Worm (Caenorhabditis elegans): ENCODE data around the gene ppm-2.

The ppm-2 gene

DNA sequence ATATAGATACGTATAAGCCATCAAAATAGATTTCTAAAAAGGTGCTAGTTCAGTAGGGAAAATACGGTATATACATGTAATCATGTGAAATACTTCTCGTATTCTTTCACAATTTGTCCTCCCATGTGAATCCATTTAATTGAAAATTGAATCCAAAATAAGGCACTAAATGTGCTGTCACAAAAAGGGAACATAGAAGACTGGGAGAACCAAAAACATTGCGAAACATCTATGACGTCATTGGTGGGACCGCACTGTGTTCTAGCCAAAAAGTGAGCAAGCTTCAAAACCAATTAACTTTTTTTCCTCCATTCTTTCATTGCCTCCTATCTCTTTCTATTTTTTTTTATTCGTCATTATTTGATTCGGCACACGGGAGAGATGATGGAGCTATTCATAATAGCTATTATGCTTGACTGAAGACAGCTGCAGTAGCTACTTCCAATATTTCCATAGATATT, 8.1 kb downstream of the ppm-2 start, which contains the start of gene cdka-1:
cdka-1 (plus strand) TSS at position 411 of the 461 bp plus-strand sequence.
- no peak for TF ChIP-seq nhr-47 (tag; optimal IDR thresholded peaks at IDR 0.05)
- no peak for TF ChIP-seq nhr-28 (tag; optimal IDR thresholded peaks at IDR 0.05)
- no peak for TF ChIP-seq irx-1 (tag; optimal IDR thresholded peaks at IDR 0.05)
- TF ChIP-seq lsy-2 (tag; optimal IDR thresholded peaks at IDR 0.05), result peak in 1 of 2 experiments; percentile 11
- TF ChIP-seq fos-1 (tag; optimal IDR thresholded peaks at IDR 0.05), result no peak
- TF ChIP-seq C04F5.9 (tag; optimal IDR thresholded peaks at IDR 0.05), result no peak
- TF ChIP-seq nhr-84 (tag; optimal IDR thresholded peaks at IDR 0.05), result no peak
- TF ChIP-seq pax-3 (tag; optimal IDR thresholded peaks at IDR 0.05), result no peak
- no peak for TF ChIP-seq lin-13 (GFP tag; optimal IDR thresholded peaks at IDR 0.05)
- peak; percentile 65 for TF ChIP-seq lin-14 (GFP tag; optimal IDR thresholded peaks at IDR 0.05)
- TF ChIP-seq pag-3 (tag; optimal IDR thresholded peaks at IDR 0.05; ENCODE audit: borderline replicate concordance, insufficient read depth), result no peak

- TF ChIP-seq mef-2 (tag; optimal IDR thresholded peaks at IDR 0.05) (no peak), C34B4.2 (tag; optimal IDR thresholded peaks at IDR 0.05) (no peak), fkh-10 (GFP tag; optimal IDR thresholded peaks at IDR 0.05) (no peak), fkh-4 (tag; optimal IDR thresholded peaks at IDR 0.05; ENCODE audit: borderline replicate concordance) (no peak), pax-3 (tag; optimal IDR thresholded peaks at IDR 0.05) (no peak), alr-1 (tag; optimal IDR thresholded peaks at IDR 0.05; ENCODE audit: borderline replicate concordance) (no peak), nhr-28 (tag; optimal IDR thresholded peaks at IDR 0.05) (no peak), fos-1 (tag; optimal IDR thresholded peaks at IDR 0.05) (no peak)
Measured at ce11 chrIII:4659426-4659825, 9.1 kb downstream of the ppm-2 start.

ce11 chrIII:4665272-4665671, 15.0 kb downstream of the ppm-2 start, which contains the start of gene T23F11.4:
T23F11.4 (minus strand) TSS chrIII:4665372.
- TF ChIP-seq irx-1 (tag; optimal IDR thresholded peaks at IDR 0.05) (no peak), lin-15B (tag; optimal IDR thresholded peaks at IDR 0.05) (no peak), ceh-82 (tag; optimal IDR thresholded peaks at IDR 0.05) (no peak), nhr-84 (tag; optimal IDR thresholded peaks at IDR 0.05) (no peak), nhr-85 (tag) (no peak), C04F5.9 (tag; optimal IDR thresholded peaks at IDR 0.05) (no peak), hlh-4 (tag; optimal IDR thresholded peaks at IDR 0.05) (no peak), nhr-28 (tag; optimal IDR thresholded peaks at IDR 0.05) (no peak), F16B12.6 (tag; optimal IDR thresholded peaks at IDR 0.05) (no peak), ceh-88 (GFP tag; IDR thresholded peaks at IDR 0.05) (no peak), fos-1 (tag; optimal IDR thresholded peaks at IDR 0.05) (no peak), egl-27 (tag; optimal IDR thresholded peaks at IDR 0.05) (no peak), sptf-1 (tag; optimal IDR thresholded peaks at IDR 0.05) (no peak), aha-1 (tag; optimal IDR thresholded peaks at IDR 0.05) (no peak), nhr-237 (tag; optimal IDR thresholded peaks at IDR 0.05) (no peak), ces-1 (GFP tag; optimal IDR thresholded peaks at IDR 0.05) (no peak), nhr-12 (tag; optimal IDR thresholded peaks at IDR 0.05) (no peak), C34B4.2 (tag; optimal IDR thresholded peaks at IDR 0.05) (no peak), ceh-90 (tag; optimal IDR thresholded peaks at IDR 0.05) (no peak)

DNA sequence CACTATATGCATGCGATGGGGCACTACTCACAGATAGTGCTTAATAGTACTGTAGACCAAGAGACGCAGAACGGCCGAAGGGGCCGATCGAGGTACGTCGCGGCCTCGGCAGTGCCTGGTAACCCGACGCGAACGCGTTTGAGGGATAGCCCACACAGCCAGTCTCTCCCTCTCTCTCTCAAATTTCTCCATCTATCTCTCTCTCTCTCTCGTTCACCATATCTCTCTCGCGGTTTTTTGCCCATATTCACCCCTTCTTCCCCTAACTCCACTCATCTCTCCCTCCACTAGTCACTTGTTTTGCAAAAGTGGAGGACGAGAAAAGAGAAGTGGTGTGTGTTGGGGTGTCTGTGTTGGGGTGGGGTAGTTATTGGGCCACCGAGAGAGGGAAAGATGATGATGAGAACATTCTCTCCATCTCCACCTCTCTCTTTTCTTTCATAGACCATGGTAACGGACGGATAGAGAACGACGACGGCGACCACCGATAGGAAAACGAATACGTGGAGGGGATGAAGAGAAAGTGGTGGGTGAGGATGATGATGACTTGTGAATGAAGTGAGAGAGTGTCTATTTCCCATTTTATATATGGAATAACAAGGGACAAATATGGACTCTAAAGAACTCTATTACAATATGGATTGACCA, 16.6 kb downstream of the ppm-2 start:
- TF ChIP-seq elt-2 (tag; optimal IDR thresholded peaks at IDR 0.05) (no peak), pag-3 (tag; optimal IDR thresholded peaks at IDR 0.05; ENCODE audit: borderline replicate concordance, insufficient read depth) (no peak), ama-1 (optimal IDR thresholded peaks at IDR 0.05) (no peak), nhr-71 (tag; optimal IDR thresholded peaks at IDR 0.05) (peak; percentile 61), mep-1 (tag; optimal IDR thresholded peaks at IDR 0.05) (peak; percentile 66), nhr-85 (tag) (peak; percentile 89), egl-27 (tag; optimal IDR thresholded peaks at IDR 0.05) (no peak), mef-2 (tag; optimal IDR thresholded peaks at IDR 0.05) (no peak), nhr-19 (GFP tag; conservative IDR thresholded peaks at IDR 0.05) (peak; percentile 33; the same call in 1 of the 2 replicates), hpl-2 (GFP tag; optimal IDR thresholded peaks at IDR 0.05) (no peak), fkh-10 (GFP tag; optimal IDR thresholded peaks at IDR 0.05) (no peak), sox-4 (tag; optimal IDR thresholded peaks at IDR 0.05) (no peak), unc-62 (GFP tag; optimal IDR thresholded peaks at IDR 0.05) (no peak), aly-2 (tag; optimal IDR thresholded peaks at IDR 0.05) (no peak), tbx-2 (tag; optimal IDR thresholded peaks at IDR 0.05) (peak; percentile 18), mab-9 (GFP tag; IDR thresholded peaks at IDR 0.05) (no peak), sup-37 (GFP tag; optimal IDR thresholded peaks at IDR 0.05) (no peak), nhr-76 (tag; optimal IDR thresholded peaks at IDR 0.05) (no peak), snpc-4 (tag; optimal IDR thresholded peaks at IDR 0.05) (peak; percentile 31), nhr-237 (tag; optimal IDR thresholded peaks at IDR 0.05) (no peak), nhr-47 (tag; optimal IDR thresholded peaks at IDR 0.05) (peak; percentile 51), irx-1 (tag; optimal IDR thresholded peaks at IDR 0.05) (no peak), hlh-4 (tag; optimal IDR thresholded peaks at IDR 0.05) (no peak), nhr-20 (tag; optimal IDR thresholded peaks at IDR 0.05) (peak; percentile 51), nhr-84 (tag; optimal IDR thresholded peaks at IDR 0.05) (no peak), lin-35 (GFP tag; optimal IDR thresholded peaks at IDR 0.05) (peak; percentile 25 to 50), pax-3 (tag; optimal IDR thresholded peaks at IDR 0.05) (no peak)
